Worm (Caenorhabditis elegans) whole organism, mixed stage, embryonic: ENCODE data around the gene spin-4.
A peak's percentile ranks its signal among the peaks of the same experiment; 100 is the strongest.

Source experiments
- M03D4.4 ChIP-seq: sonication (generic microtip); optimal IDR thresholded peaks from 2 replicates; lab custom pipeline; 2017; ENCODE audit warnings: mild to moderate bottlenecking, missing genetic modification characterization, missing compliant biosample characterization
- blmp-1 ChIP-seq: fragments of 150-350 bp; optimal IDR thresholded peaks from 2 replicates; lab custom pipeline; 2014; ENCODE audit warnings: missing biosample characterization, missing genetic modification characterization
- ceh-39 ChIP-seq: fragments of 150-350 bp; optimal IDR thresholded peaks from 2 replicates; lab custom pipeline; 2014; ENCODE audit warnings: missing biosample characterization, missing genetic modification characterization
- ceh-43 ChIP-seq: fragments of 200-800 bp; sonication (Bioruptor generic); optimal IDR thresholded peaks from 2 replicates; lab custom pipeline; 2018; ENCODE audit warnings: mild to moderate bottlenecking, missing genetic modification characterization, moderate library complexity, missing compliant biosample characterization
- ceh-83 ChIP-seq: fragments of 200-800 bp; sonication (Bioruptor generic); optimal IDR thresholded peaks from 2 replicates; lab custom pipeline; 2018; ENCODE audit warnings: mild to moderate bottlenecking, missing genetic modification characterization, missing compliant biosample characterization
- ces-1 ChIP-seq: fragments of 150-350 bp; optimal IDR thresholded peaks from 2 replicates; lab custom pipeline; 2014; ENCODE audit warnings: missing biosample characterization, missing genetic modification reagents, missing genetic modification characterization
- cnd-1 ChIP-seq: fragments of 200-800 bp; sonication (Bioruptor generic); optimal IDR thresholded peaks from 2 replicates; lab custom pipeline; 2018; ENCODE audit warnings: mild to moderate bottlenecking, missing genetic modification characterization, missing compliant biosample characterization
- drap-1 ChIP-seq: fragments of 200-800 bp; sonication (Bioruptor generic); optimal IDR thresholded peaks from 3 replicates; lab custom pipeline; 2018; ENCODE audit warnings: mild to moderate bottlenecking, missing genetic modification characterization, missing compliant biosample characterization
- elt-1 ChIP-seq: sonication (generic microtip); optimal IDR thresholded peaks from 2 replicates; lab custom pipeline; 2017; ENCODE audit warnings: missing genetic modification characterization, mild to moderate bottlenecking, missing compliant biosample characterization, antibody characterized with exemption, moderate library complexity, borderline replicate concordance; ENCODE audit not compliant: insufficient read depth
- elt-3 ChIP-seq: fragments of 150-350 bp; optimal IDR thresholded peaks from 2 replicates; lab custom pipeline; 2014; ENCODE audit warnings: missing biosample characterization, missing genetic modification characterization
- flh-1 ChIP-seq: fragments of 200-800 bp; sonication (Bioruptor generic); optimal IDR thresholded peaks from 2 replicates; lab custom pipeline; 2018; ENCODE audit warnings: mild to moderate bottlenecking, missing genetic modification characterization, moderate library complexity, missing compliant biosample characterization
- ham-2 ChIP-seq: fragments of 200-800 bp; sonication (Bioruptor generic); optimal IDR thresholded peaks from 2 replicates; lab custom pipeline; 2018; ENCODE audit warnings: mild to moderate bottlenecking, missing genetic modification characterization, missing compliant biosample characterization
- hlh-1 ChIP-seq: fragments of 150-350 bp; optimal IDR thresholded peaks from 2 replicates; lab custom pipeline; 2014; ENCODE audit warnings: missing biosample characterization, missing genetic modification reagents, missing genetic modification characterization
- lin-13 ChIP-seq: fragments of 150-350 bp; optimal IDR thresholded peaks from 2 replicates; lab custom pipeline; 2014; ENCODE audit warnings: missing biosample characterization, missing genetic modification characterization
- lin-32 ChIP-seq: fragments of 200-800 bp; sonication (Bioruptor generic); optimal IDR thresholded peaks from 2 replicates; lab custom pipeline; 2018; ENCODE audit warnings: mild to moderate bottlenecking, missing genetic modification characterization, missing compliant biosample characterization
- lsy-2 ChIP-seq: fragments of 150-350 bp; optimal IDR thresholded peaks from 2 replicates; lab custom pipeline; 2014; ENCODE audit warnings: missing biosample characterization, missing genetic modification characterization
- mab-5 ChIP-seq: fragments of 150-350 bp; optimal IDR thresholded peaks from 2 replicates; lab custom pipeline; 2014; ENCODE audit warnings: missing biosample characterization, missing genetic modification characterization
- mep-1 ChIP-seq: fragments of 150-350 bp; optimal IDR thresholded peaks from 2 replicates; lab custom pipeline; 2017; ENCODE audit warnings: missing biosample characterization, missing genetic modification reagents, missing genetic modification characterization, inconsistent platforms
- mls-2 ChIP-seq: sonication (generic microtip); optimal IDR thresholded peaks from 2 replicates; lab custom pipeline; 2016; ENCODE audit warnings: mild to moderate bottlenecking, missing genetic modification characterization, moderate library complexity, missing compliant biosample characterization
- nhr-12 ChIP-seq: fragments of 150-350 bp; optimal IDR thresholded peaks from 2 replicates; lab custom pipeline; 2014; ENCODE audit warnings: missing biosample characterization, missing genetic modification characterization
- nhr-237 ChIP-seq: fragments of 150-350 bp; optimal IDR thresholded peaks from 2 replicates; lab custom pipeline; 2014; ENCODE audit warnings: missing biosample characterization, missing genetic modification characterization
- nhr-28 ChIP-seq: fragments of 150-350 bp; optimal IDR thresholded peaks from 2 replicates; lab custom pipeline; 2014; ENCODE audit warnings: missing biosample characterization, missing genetic modification characterization
- nhr-76 ChIP-seq: sonication (generic microtip); optimal IDR thresholded peaks from 2 replicates; lab custom pipeline; 2017; ENCODE audit warnings: missing biosample characterization, missing genetic modification characterization
- pha-4 ChIP-seq: fragments of 150-350 bp; optimal IDR thresholded peaks from 2 replicates; lab custom pipeline; 2018; ENCODE audit warnings: missing biosample characterization, missing genetic modification reagents, missing genetic modification characterization
- sem-2 ChIP-seq: fragments of 200-800 bp; sonication (Bioruptor generic); optimal IDR thresholded peaks from 2 replicates; lab custom pipeline; 2018; ENCODE audit warnings: mild to moderate bottlenecking, missing genetic modification characterization, missing compliant biosample characterization
- snpc-4 ChIP-seq: fragments of 150-350 bp; optimal IDR thresholded peaks from 2 replicates; lab custom pipeline; 2014; ENCODE audit warnings: missing biosample characterization, missing genetic modification characterization
- sptf-1 ChIP-seq: sonication (generic microtip); optimal IDR thresholded peaks from 2 replicates; lab custom pipeline; 2017; ENCODE audit warnings: mild to moderate bottlenecking, missing genetic modification characterization, moderate library complexity, missing compliant biosample characterization
- tbx-8 ChIP-seq: fragments of 200-800 bp; sonication (Bioruptor generic); optimal IDR thresholded peaks from 2 replicates; lab custom pipeline; 2018; ENCODE audit warnings: mild to moderate bottlenecking, missing genetic modification characterization, moderate library complexity, missing compliant biosample characterization
- unc-120 ChIP-seq: sonication (generic microtip); optimal IDR thresholded peaks from 2 replicates; lab custom pipeline; 2017; ENCODE audit warnings: missing genetic modification characterization, missing compliant biosample characterization; ENCODE audit not compliant: poor library complexity, severe bottlenecking
- unc-39 ChIP-seq: fragments of 150-350 bp; optimal IDR thresholded peaks from 2 replicates; lab custom pipeline; 2014; ENCODE audit warnings: missing biosample characterization, missing genetic modification characterization
- unc-62 ChIP-seq: fragments of 150-350 bp; optimal IDR thresholded peaks from 2 replicates; lab custom pipeline; 2014; ENCODE audit warnings: missing biosample characterization, missing genetic modification reagents, missing genetic modification characterization
- zip-8 ChIP-seq: fragments of 150-350 bp; optimal IDR thresholded peaks from 2 replicates; lab custom pipeline; 2014; ENCODE audit warnings: missing biosample characterization, missing genetic modification characterization
- ztf-11 ChIP-seq: fragments of 150-350 bp; optimal IDR thresholded peaks from 2 replicates; lab custom pipeline; 2014; ENCODE audit warnings: missing biosample characterization, missing genetic modification characterization

spin-4 gene

ce11 chrIII:12703237-12703636 is 15.1 kb downstream of the spin-4 start:
- TF ChIP-seq tbx-8 (GFP tag; lab: Kevin White, UChicago) = no peak
- TF ChIP-seq hlh-1 = no peak
- no peak for TF ChIP-seq ham-2
- no peak for TF ChIP-seq nhr-28
- TF ChIP-seq nhr-237 (tag; lab: Kevin White, UChicago) = no peak
- TF ChIP-seq unc-62 (GFP tag; lab: Kevin White, UChicago) = no peak
- TF ChIP-seq lin-13 (tag; lab: Kevin White, UChicago) = no peak
- no peak for TF ChIP-seq unc-120
- no peak for TF ChIP-seq ztf-11 (tag; lab: Kevin White, UChicago)
- no peak for TF ChIP-seq mab-5 (tag; lab: Kevin White, UChicago)
- TF ChIP-seq nhr-12 (tag; lab: Kevin White, UChicago) = no peak
- TF ChIP-seq mls-2 (tag; lab: Kevin White, UChicago) = no peak
- TF ChIP-seq cnd-1 (tag; lab: Kevin White, UChicago) = no peak
- no peak for TF ChIP-seq mep-1
- no peak for TF ChIP-seq blmp-1 (tag; lab: Kevin White, UChicago)
- no peak for TF ChIP-seq sem-2 (GFP tag; lab: Kevin White, UChicago)
- TF ChIP-seq flh-1 = no peak
- no peak for TF ChIP-seq unc-39 (tag; lab: Kevin White, UChicago)

- TF ChIP-seq ces-1 (GFP tag; lab: Kevin White, UChicago) = peak; percentile 84
- TF ChIP-seq nhr-76 (tag; lab: Kevin White, UChicago) = no peak
- TF ChIP-seq ceh-43 = no peak
- TF ChIP-seq lin-13 (tag; lab: Kevin White, UChicago) = peak; percentile 66
- peak; percentile 14 for TF ChIP-seq nhr-237 (tag; lab: Kevin White, UChicago)
- TF ChIP-seq lsy-2 = peak; percentile 25
- TF ChIP-seq pha-4 (tag; lab: Kevin White, UChicago) = peak; percentile 46
- TF ChIP-seq M03D4.4 (tag; lab: Kevin White, UChicago) = no peak
- TF ChIP-seq, all 35 proteins: peak for 5
Observed at ce11 chrIII:12711217-12711616, 23.1 kb downstream of the spin-4 start, which contains the start of gene hut-1. Gene hut-1 (plus strand): TSS chrIII:12711560.

- TF ChIP-seq elt-3 (tag; lab: Kevin White, UChicago) (no peak), lsy-2 (no peak), nhr-12 (tag; lab: Kevin White, UChicago) (no peak), elt-1 (no peak), sem-2 (GFP tag; lab: Kevin White, UChicago) (no peak), ces-1 (GFP tag; lab: Kevin White, UChicago) (no peak), unc-62 (GFP tag; lab: Kevin White, UChicago) (no peak), M03D4.4 (tag; lab: Kevin White, UChicago) (no peak), ceh-39 (tag; lab: Kevin White, UChicago) (no peak), lin-32 (no peak), flh-1 (no peak), mep-1 (no peak), snpc-4 (tag; lab: Kevin White, UChicago) (no peak), hlh-1 (no peak), tbx-8 (GFP tag; lab: Kevin White, UChicago) (no peak), nhr-28 (no peak)
- TF ChIP-seq, all 35 proteins: peak for 0
Observed at ce11 chrIII:12711682-12712081, 23.6 kb downstream of the spin-4 start.

- TF ChIP-seq tbx-8 (GFP tag; lab: Kevin White, UChicago) (no peak), flh-1 (no peak), ceh-83 (GFP tag; lab: Kevin White, UChicago) (peak; percentile 54), cnd-1 (tag; lab: Kevin White, UChicago) (peak; percentile 51), lin-32 (peak; percentile 77), ceh-39 (tag; lab: Kevin White, UChicago) (peak; percentile 65), ces-1 (GFP tag; lab: Kevin White, UChicago) (no peak), snpc-4 (tag; lab: Kevin White, UChicago) (no peak)
Observed at ce11 chrIII:12713862-12714261, 25.7 kb downstream of the spin-4 start.

- TF ChIP-seq nhr-76 (tag; lab: Kevin White, UChicago) = no peak
- no peak for TF ChIP-seq zip-8 (tag; lab: Kevin White, UChicago)
- no peak for TF ChIP-seq sptf-1 (tag; lab: Kevin White, UChicago)
- no peak for TF ChIP-seq drap-1
- TF ChIP-seq mab-5 (tag; lab: Kevin White, UChicago) = no peak
- no peak for TF ChIP-seq M03D4.4 (tag; lab: Kevin White, UChicago)
- no peak for TF ChIP-seq unc-120
- TF ChIP-seq mep-1 = no peak
- no peak for TF ChIP-seq nhr-28
- TF ChIP-seq hlh-1 = no peak
- TF ChIP-seq elt-1 = no peak
- no peak for TF ChIP-seq cnd-1 (tag; lab: Kevin White, UChicago)
- no peak for TF ChIP-seq ceh-43
- no peak for TF ChIP-seq nhr-12 (tag; lab: Kevin White, UChicago)
- TF ChIP-seq sem-2 (GFP tag; lab: Kevin White, UChicago) = no peak
- no peak for TF ChIP-seq mls-2 (tag; lab: Kevin White, UChicago)
- no peak for TF ChIP-seq lsy-2
Observed at ce11 chrIII:12714266-12714665, 26.1 kb downstream of the spin-4 start, which contains the start of gene ssl-1. Gene ssl-1 (plus strand): TSS chrIII:12714566.
